Fruit fly (Drosophila melanogaster) whole organism, embryonic: Measurements from ENCODE around the gene Ns4.
A peak's percentile ranks its signal among the peaks of the same experiment; 100 is the strongest.

Experiments used
- Atf6 ChIP-seq: fragments of 200-800 bp; sonication (Bioruptor generic); IDR thresholded peaks from 2 replicates; pipeline ENCODE4 v1.3.6; 2022; ENCODE audit warnings: missing biosample characterization, missing genetic modification characterization
- CG10565 ChIP-seq: fragments of 200-800 bp; sonication (Bioruptor generic); optimal IDR thresholded peaks from 3 replicates; lab custom pipeline; 2016; ENCODE audit warnings: missing biosample characterization, mild to moderate bottlenecking, missing genetic modification characterization
- CG10959 ChIP-seq: fragments of 200-800 bp; sonication (Bioruptor generic); IDR thresholded peaks from 2 replicates; pipeline ENCODE4 v1.3.6; 2022; ENCODE audit warnings: missing biosample characterization, missing genetic modification characterization
- CG1233 ChIP-seq: fragments of 200-800 bp; sonication (Bioruptor generic); optimal IDR thresholded peaks from 4 replicates; lab custom pipeline; 2018; ENCODE audit warnings: missing biosample characterization, mild to moderate bottlenecking, missing genetic modification characterization
- CG12659 ChIP-seq: fragments of 200-800 bp; sonication (Bioruptor generic); optimal IDR thresholded peaks from 3 replicates; lab custom pipeline; 2017; ENCODE audit warnings: mild to moderate bottlenecking, missing biosample characterization, missing genetic modification reagents, missing genetic modification characterization
- CG14050 ChIP-seq: fragments of 200-800 bp; sonication (Bioruptor generic); IDR thresholded peaks from 3 replicates; pipeline ENCODE4 v1.3.6; 2022; ENCODE audit warnings: missing biosample characterization, missing genetic modification characterization
- CG15601 ChIP-seq: fragments of 200-800 bp; sonication (Bioruptor generic); optimal IDR thresholded peaks from 3 replicates; lab custom pipeline; 2019; ENCODE audit warnings: missing biosample characterization, mild to moderate bottlenecking, missing genetic modification characterization, moderate library complexity
- CG18262 ChIP-seq: fragments of 200-800 bp; optimal IDR thresholded peaks from 3 replicates; lab custom pipeline; 2019; ENCODE audit warnings: missing biosample characterization, mild to moderate bottlenecking, missing genetic modification characterization, moderate library complexity
- CG2678 ChIP-seq: fragments of 200-800 bp; sonication (Bioruptor generic); optimal IDR thresholded peaks from 3 replicates; lab custom pipeline; 2019; ENCODE audit warnings: missing biosample characterization, mild to moderate bottlenecking, missing genetic modification characterization, moderate library complexity
- CG30431 ChIP-seq: fragments of 200-800 bp; sonication (Bioruptor generic); optimal IDR thresholded peaks from 2 replicates; lab custom pipeline; 2017; ENCODE audit warnings: missing biosample characterization, missing genetic modification characterization
- CG32532 ChIP-seq: fragments of 200-800 bp; sonication (Bioruptor generic); IDR thresholded peaks from 2 replicates; pipeline ENCODE4 v1.3.6; 2022; ENCODE audit warnings: missing biosample characterization, missing genetic modification characterization
- CG4617 ChIP-seq: fragments of 200-800 bp; sonication (Bioruptor generic); optimal IDR thresholded peaks from 3 replicates; lab custom pipeline; 2016; ENCODE audit warnings: missing biosample characterization, missing genetic modification characterization, borderline replicate concordance
- CG4730 ChIP-seq: fragments of 200-800 bp; sonication (Bioruptor generic); IDR thresholded peaks from 2 replicates; pipeline ENCODE4 v1.3.6; 2022; ENCODE audit warnings: missing biosample characterization, missing genetic modification characterization
- CG6683 ChIP-seq: fragments of 200-800 bp; sonication (Bioruptor generic); optimal IDR thresholded peaks from 2 replicates; lab custom pipeline; 2017; ENCODE audit warnings: missing biosample characterization, mild to moderate bottlenecking, missing genetic modification characterization, missing genetic modification reagents
- CG7839 ChIP-seq: fragments of 200-800 bp; sonication (Bioruptor generic); optimal IDR thresholded peaks from 3 replicates; lab custom pipeline; 2018; ENCODE audit warnings: missing biosample characterization, mild to moderate bottlenecking, missing genetic modification characterization, moderate library complexity
- Camta ChIP-seq: fragments of 200-800 bp; sonication (Bioruptor generic); optimal IDR thresholded peaks from 2 replicates; lab custom pipeline; 2016; ENCODE audit warnings: missing biosample characterization, missing genetic modification characterization
- Deaf1 ChIP-seq: fragments of 200-800 bp; optimal IDR thresholded peaks from 3 replicates; lab custom pipeline; 2019; ENCODE audit warnings: missing biosample characterization, mild to moderate bottlenecking, missing genetic modification characterization, moderate library complexity
- Gsc ChIP-seq: fragments of 200-800 bp; sonication (Bioruptor generic); IDR thresholded peaks from 2 replicates; pipeline ENCODE4 v1.3.6; 2022; ENCODE audit warnings: missing biosample characterization, missing genetic modification characterization
- Hr3 ChIP-seq: fragments of 200-800 bp; sonication (Bioruptor generic); optimal IDR thresholded peaks from 3 replicates; lab custom pipeline; 2016; ENCODE audit warnings: missing biosample characterization, missing genetic modification characterization
- MBD-R2 ChIP-seq: fragments of 200-800 bp; sonication (Bioruptor generic); IDR thresholded peaks from 2 replicates; pipeline ENCODE4 v1.3.6; 2022; ENCODE audit warnings: missing biosample characterization, missing genetic modification characterization
- Myb ChIP-seq: fragments of 200-800 bp; sonication (Bioruptor generic); optimal IDR thresholded peaks from 2 replicates; lab custom pipeline; 2016; ENCODE audit warnings: missing biosample characterization, missing genetic modification characterization
- NK7.1 ChIP-seq: fragments of 200-800 bp; sonication (Bioruptor generic); optimal IDR thresholded peaks from 3 replicates; lab custom pipeline; 2016; ENCODE audit warnings: missing biosample characterization, missing genetic modification characterization
- Nf-YA ChIP-seq: fragments of 200-800 bp; sonication (Bioruptor generic); IDR thresholded peaks from 2 replicates; pipeline ENCODE4 v1.3.6; 2022; ENCODE audit warnings: missing biosample characterization, missing genetic modification characterization
- Nf-YC ChIP-seq: fragments of 200-800 bp; optimal IDR thresholded peaks from 3 replicates; lab custom pipeline; 2019; ENCODE audit warnings: missing biosample characterization, mild to moderate bottlenecking, missing genetic modification characterization, moderate library complexity
- Sin3A ChIP-seq: fragments of >200 bp; optimal IDR thresholded peaks from 2 replicates; lab custom pipeline; 2018
- Sry-δ ChIP-seq: fragments of 200-800 bp; sonication (Bioruptor generic); optimal IDR thresholded peaks from 2 replicates; lab custom pipeline; 2016; ENCODE audit warnings: missing biosample characterization, missing genetic modification characterization
- ara ChIP-seq: fragments of 200-800 bp; sonication (Bioruptor generic); IDR thresholded peaks from 2 replicates; pipeline ENCODE4 v1.3.6; 2022; ENCODE audit warnings: missing biosample characterization, missing genetic modification characterization
- corto ChIP-seq: fragments of 200-800 bp; sonication (Bioruptor generic); optimal IDR thresholded peaks from 2 replicates; lab custom pipeline; 2016; ENCODE audit warnings: missing biosample characterization, mild to moderate bottlenecking, missing genetic modification characterization, moderate library complexity
- croc ChIP-seq: fragments of 200-800 bp; sonication (Bioruptor generic); conservative IDR thresholded peaks from 3 replicates; pipeline ENCODE4 v1.3.6; 2022; ENCODE audit warnings: missing biosample characterization, missing genetic modification characterization
- crol ChIP-seq: fragments of 200-800 bp; sonication (Bioruptor generic); IDR thresholded peaks from 2 replicates; pipeline ENCODE4 v1.3.6; 2022; ENCODE audit warnings: missing biosample characterization, missing genetic modification characterization
- dpn ChIP-seq, 2 experiments: fragments of 200-800 bp; sonication (Bioruptor generic); optimal IDR thresholded peaks; 3 replicates each; lab custom pipeline; 2016; ENCODE audit warnings: missing biosample characterization in 2 of 2, missing genetic modification characterization in 2 of 2
- emc ChIP-seq: fragments of 200-800 bp; sonication (Bioruptor generic); optimal IDR thresholded peaks from 2 replicates; lab custom pipeline; 2016; ENCODE audit warnings: missing biosample characterization, missing genetic modification characterization
- ewg ChIP-seq: fragments of 200-800 bp; sonication (Bioruptor generic); optimal IDR thresholded peaks from 3 replicates; lab custom pipeline; 2017; ENCODE audit warnings: mild to moderate bottlenecking, missing biosample characterization, missing genetic modification reagents, missing genetic modification characterization
- gcm2 ChIP-seq: fragments of 200-800 bp; sonication (Bioruptor generic); optimal IDR thresholded peaks from 2 replicates; lab custom pipeline; 2016; ENCODE audit warnings: missing biosample characterization, missing genetic modification characterization
- hb ChIP-seq: fragments of 200-800 bp; sonication (Bioruptor generic); IDR thresholded peaks from 3 replicates; pipeline ENCODE4 v1.3.6; 2022; ENCODE audit warnings: missing biosample characterization, missing genetic modification characterization; ENCODE audit not compliant: partially characterized antibody
- ind ChIP-seq: fragments of 200-800 bp; sonication (Bioruptor generic); optimal IDR thresholded peaks from 3 replicates; lab custom pipeline; 2016; ENCODE audit warnings: missing biosample characterization, missing genetic modification characterization
- kah ChIP-seq: fragments of 200-800 bp; sonication (Bioruptor generic); optimal IDR thresholded peaks from 2 replicates; lab custom pipeline; 2018; ENCODE audit warnings: missing biosample characterization, mild to moderate bottlenecking, missing genetic modification characterization
- p53 ChIP-seq: fragments of 200-800 bp; sonication (Bioruptor generic); optimal IDR thresholded peaks from 2 replicates; lab custom pipeline; 2016; ENCODE audit warnings: missing biosample characterization, missing genetic modification characterization
- pan ChIP-seq, 4 experiments: fragments of >200 bp in 3 of 4; fragments of 200-800 bp in 1 of 4; sonication (Bioruptor generic) in 1 of 4; optimal IDR thresholded peaks in 3 of 4; IDR thresholded peaks in 1 of 4; 2 replicates each; pipeline versions ENCODE4 v1.3.6 to Lab custom; 2017 to 2022; ENCODE audit warnings: missing biosample characterization in 2 of 4, missing genetic modification characterization in 2 of 4, mixed read lengths in 1 of 4
- phol ChIP-seq: fragments of 200-800 bp; sonication (Bioruptor generic); optimal IDR thresholded peaks from 3 replicates; lab custom pipeline; 2018; ENCODE audit warnings: missing biosample characterization, mild to moderate bottlenecking, missing genetic modification characterization, moderate library complexity
- pum ChIP-seq: fragments of 200-800 bp; sonication (Bioruptor generic); optimal IDR thresholded peaks from 2 replicates; lab custom pipeline; 2016; ENCODE audit warnings: missing biosample characterization, missing genetic modification characterization
- sens ChIP-seq: fragments of 200-800 bp; sonication (Bioruptor generic); peaks from one replicate; lab custom pipeline; 2016; ENCODE audit warnings: missing biosample characterization, missing genetic modification characterization
- seq ChIP-seq: fragments of 200-800 bp; sonication (Bioruptor generic); IDR thresholded peaks from 2 replicates; pipeline ENCODE4 v1.3.6; 2022; ENCODE audit warnings: missing biosample characterization, missing genetic modification characterization
- stwl ChIP-seq: fragments of 200-800 bp; sonication (Bioruptor generic); optimal IDR thresholded peaks from 3 replicates; lab custom pipeline; 2018; ENCODE audit warnings: missing biosample characterization, mild to moderate bottlenecking, missing genetic modification characterization, moderate library complexity
- tio ChIP-seq: fragments of 200-800 bp; sonication (Bioruptor generic); optimal IDR thresholded peaks from 2 replicates; lab custom pipeline; 2017; ENCODE audit warnings: missing biosample characterization, missing genetic modification characterization, inconsistent platforms
- tna ChIP-seq: fragments of 200-800 bp; sonication (Bioruptor generic); IDR thresholded peaks from 2 replicates; pipeline ENCODE4 v1.3.6; 2022; ENCODE audit warnings: missing biosample characterization, missing genetic modification characterization; ENCODE audit not compliant: partially characterized antibody
- unc-4 ChIP-seq: fragments of 200-800 bp; sonication (Bioruptor generic); IDR thresholded peaks from 2 replicates; pipeline ENCODE4 v1.3.6; 2022; ENCODE audit warnings: missing biosample characterization, missing genetic modification characterization; ENCODE audit not compliant: partially characterized antibody
- wek ChIP-seq: fragments of 200-800 bp; sonication (Bioruptor generic); optimal IDR thresholded peaks from 3 replicates; lab custom pipeline; 2018; ENCODE audit warnings: missing biosample characterization, mild to moderate bottlenecking, missing genetic modification characterization, moderate library complexity

Ns4 gene

dm6 chr2L:20799991-20800897, 48.0 kb downstream of the Ns4 start (continued):
- TF ChIP-seq gcm2 (GFP tag; lab: Kevin White, UChicago) (no peak), CG10565 (GFP tag; lab: Kevin White, UChicago) (no peak), croc (GFP tag; lab: Robert Waterston, UW) (peak; percentile 53), Atf6 (GFP tag; lab: Robert Waterston, UW) (peak; percentile 83), CG4730 (GFP tag; lab: Robert Waterston, UW) (peak; percentile 62), Myb (peak; percentile 69), Sry-δ (peak; percentile 37), CG10959 (GFP tag; lab: Robert Waterston, UW) (peak; percentile 53), dpn (GFP tag; optimal IDR thresholded peaks at IDR 0.05; lab: Kevin White, UChicago) (peak; percentile 74 to 83), CG1233 (GFP tag; lab: Kevin White, UChicago) (peak; percentile 69), CG30431 (GFP tag; lab: Kevin White, UChicago) (peak; percentile 52), corto (peak; percentile 91), unc-4 (GFP tag; lab: Robert Waterston, UW) (no peak), pan (optimal IDR thresholded peaks at IDR 0.05; lab: Kevin White, UChicago) (no peak), pan (GFP tag; optimal IDR thresholded peaks at IDR 0.05 in 1 of 2, IDR thresholded peaks at IDR 0.05 in 1 of 2) (peak in 1 of 2 experiments; percentile 77), kah (GFP tag; lab: Kevin White, UChicago) (no peak), CG7839 (tag; lab: Kevin White, UChicago) (peak; percentile 85), CG18262 (tag; lab: Kevin White, UChicago) (peak; percentile 58), CG6683 (GFP tag; lab: Kevin White, UChicago) (peak; percentile 54), ara (GFP tag; lab: Robert Waterston, UW) (peak; percentile 73), CG32532 (GFP tag; lab: Robert Waterston, UW) (peak; percentile 87), tna (GFP tag; lab: Robert Waterston, UW) (peak; percentile 23; the same call in 1 of the 2 replicates), ind (GFP tag; lab: Kevin White, UChicago) (peak; percentile 77), CG12659 (GFP tag; lab: Kevin White, UChicago) (peak; percentile 70), Camta (GFP tag; lab: Kevin White, UChicago) (peak; percentile 62), p53 (GFP tag; lab: Kevin White, UChicago) (peak; percentile 3), CG2678 (tag; lab: Kevin White, UChicago) (peak; percentile 87), phol (tag; lab: Kevin White, UChicago) (peak; percentile 57), sens (GFP tag; lab: Kevin White, UChicago) (peak; percentile 93), Sin3A (lab: Kevin White, UChicago) (no peak), NK7.1 (GFP tag; lab: Kevin White, UChicago) (peak; percentile 61), Nf-YA (0 out of 2 replicates have a peak, but pooled peaks have one; percentile 37), Gsc (no peak), CG14050 (peak; percentile 63), crol (peak; percentile 84), MBD-R2 (peak; percentile 60; the same call in 1 of the 2 replicates), Hr3 (peak; percentile 60), hb (GFP tag; lab: Robert Waterston, UW) (no peak), wek (GFP tag; lab: Kevin White, UChicago) (peak; percentile 11), CG15601 (tag; lab: Kevin White, UChicago) (peak; percentile 27), pum (peak; percentile 61), CG4617 (GFP tag; lab: Kevin White, UChicago) (no peak), seq (GFP tag; lab: Robert Waterston, UW) (peak; percentile 60; the same call in 1 of the 2 replicates), tio (GFP tag; lab: Kevin White, UChicago) (peak; percentile 63), Nf-YC (peak; percentile 33), stwl (tag; lab: Kevin White, UChicago) (no peak), Deaf1 (peak; percentile 77), emc (GFP tag; lab: Kevin White, UChicago) (peak; percentile 60), ewg (peak; percentile 26)
